Fruit fly (Drosophila melanogaster) whole organism, embryonic: ENCODE measurements around the gene CG13096.

Experiments used
- Ada2b ChIP-seq: fragments of 200-800 bp; sonication (Bioruptor generic); IDR thresholded peaks from 2 replicates; pipeline ENCODE4 v1.3.6; 2022; ENCODE audit warnings: missing biosample characterization, missing genetic modification characterization
- BEAF-32 ChIP-seq: fragments of 200-800 bp; sonication (Bioruptor generic); optimal IDR thresholded peaks from 3 replicates; lab custom pipeline; 2017; ENCODE audit warnings: missing biosample characterization, missing genetic modification characterization, mild to moderate bottlenecking, moderate library complexity, missing genetic modification reagents
- CG10431 ChIP-seq: fragments of 200-800 bp; sonication (Bioruptor generic); optimal IDR thresholded peaks from 3 replicates; lab custom pipeline; 2018; ENCODE audit warnings: missing biosample characterization, mild to moderate bottlenecking, missing genetic modification characterization
- CG1233 ChIP-seq: fragments of 200-800 bp; sonication (Bioruptor generic); optimal IDR thresholded peaks from 4 replicates; lab custom pipeline; 2018; ENCODE audit warnings: missing biosample characterization, mild to moderate bottlenecking, missing genetic modification characterization
- CG1647 ChIP-seq: fragments of 200-800 bp; sonication (Bioruptor generic); optimal IDR thresholded peaks from 3 replicates; lab custom pipeline; 2016; ENCODE audit warnings: missing biosample characterization, missing genetic modification characterization
- CG17361 ChIP-seq: fragments of 200-800 bp; sonication (Bioruptor generic); IDR thresholded peaks from 3 replicates; pipeline ENCODE4 v1.3.6; 2022; ENCODE audit warnings: missing biosample characterization, missing genetic modification characterization
- CG17802 ChIP-seq: fragments of 200-800 bp; sonication (Bioruptor generic); optimal IDR thresholded peaks from 2 replicates; lab custom pipeline; 2018; ENCODE audit warnings: missing biosample characterization, mild to moderate bottlenecking, missing genetic modification characterization, moderate library complexity
- CG1832 ChIP-seq: fragments of 200-800 bp; sonication (Bioruptor generic); optimal IDR thresholded peaks from 2 replicates; lab custom pipeline; 2017; ENCODE audit warnings: missing biosample characterization, mild to moderate bottlenecking, missing genetic modification characterization, inconsistent platforms
- CG18619 ChIP-seq: fragments of 200-800 bp; sonication (Bioruptor generic); optimal IDR thresholded peaks from 3 replicates; lab custom pipeline; 2017; ENCODE audit warnings: missing biosample characterization, mild to moderate bottlenecking, missing genetic modification characterization
- CG2120 ChIP-seq: fragments of 200-800 bp; sonication (Bioruptor generic); optimal IDR thresholded peaks from 3 replicates; lab custom pipeline; 2016; ENCODE audit warnings: missing biosample characterization, missing genetic modification characterization
- CG34422 ChIP-seq: fragments of 200-800 bp; sonication (Bioruptor generic); IDR thresholded peaks from 3 replicates; pipeline ENCODE4 v1.3.6; 2022; ENCODE audit warnings: missing biosample characterization, missing genetic modification characterization
- CG6689 ChIP-seq: fragments of 200-800 bp; sonication (Bioruptor generic); IDR thresholded peaks from 2 replicates; pipeline ENCODE4 v1.3.6; 2022; ENCODE audit warnings: missing biosample characterization, missing genetic modification characterization
- CG7372 ChIP-seq: fragments of 200-800 bp; sonication (Bioruptor generic); IDR thresholded peaks from 2 replicates; pipeline ENCODE4 v1.3.6; 2022; ENCODE audit warnings: missing biosample characterization, missing genetic modification characterization
- CG7745 ChIP-seq: fragments of 200-800 bp; sonication (Bioruptor generic); optimal IDR thresholded peaks from 2 replicates; lab custom pipeline; 2018; ENCODE audit warnings: missing biosample characterization, mild to moderate bottlenecking, missing genetic modification characterization, moderate library complexity
- CG8089 ChIP-seq: fragments of 200-800 bp; sonication (Bioruptor generic); optimal IDR thresholded peaks from 3 replicates; lab custom pipeline; 2016; ENCODE audit warnings: missing biosample characterization, missing genetic modification characterization
- CG8765 ChIP-seq: fragments of 200-800 bp; sonication (Bioruptor generic); IDR thresholded peaks from 2 replicates; pipeline ENCODE4 v1.3.6; 2022; ENCODE audit warnings: missing biosample characterization, missing genetic modification characterization
- CG8944 ChIP-seq: fragments of 200-800 bp; sonication (Bioruptor generic); optimal IDR thresholded peaks from 3 replicates; lab custom pipeline; 2016; ENCODE audit warnings: missing biosample characterization, missing genetic modification characterization
- CG9817 ChIP-seq: fragments of 200-800 bp; sonication (Bioruptor generic); optimal IDR thresholded peaks from 2 replicates; lab custom pipeline; 2018; ENCODE audit warnings: missing biosample characterization, mild to moderate bottlenecking, missing genetic modification characterization, moderate library complexity
- CrebB ChIP-seq: fragments of 200-800 bp; sonication (Bioruptor generic); optimal IDR thresholded peaks from 3 replicates; lab custom pipeline; 2018; ENCODE audit warnings: missing biosample characterization, mild to moderate bottlenecking, missing genetic modification characterization
- Dbx ChIP-seq: fragments of 200-800 bp; sonication (Bioruptor generic); IDR thresholded peaks from 3 replicates; pipeline ENCODE4 v1.3.6; 2022; ENCODE audit warnings: missing biosample characterization, missing genetic modification characterization
- Dfd ChIP-seq, 2 experiments: fragments of >200 bp; optimal IDR thresholded peaks; 2 replicates each; lab custom pipeline; 2017; ENCODE audit warnings: missing biosample characterization in 2 of 2, missing genetic modification characterization in 2 of 2
- Dip2 ChIP-seq: fragments of 200-800 bp; sonication (Bioruptor generic); IDR thresholded peaks from 2 replicates; pipeline ENCODE4 v1.3.6; 2022; ENCODE audit warnings: missing biosample characterization, missing genetic modification characterization
- Dll ChIP-seq: fragments of 200-800 bp; sonication (Bioruptor generic); IDR thresholded peaks from 4 replicates; pipeline ENCODE4 v1.3.6; 2022; ENCODE audit warnings: missing biosample characterization, missing genetic modification characterization; ENCODE audit not compliant: partially characterized antibody
- Ets97D ChIP-seq: fragments of 200-800 bp; sonication (Bioruptor generic); optimal IDR thresholded peaks from 3 replicates; lab custom pipeline; 2016; ENCODE audit warnings: missing biosample characterization, missing genetic modification characterization
- Hey ChIP-seq: fragments of 200-800 bp; sonication (Bioruptor generic); optimal IDR thresholded peaks from 3 replicates; lab custom pipeline; 2018; ENCODE audit warnings: missing biosample characterization, mild to moderate bottlenecking, missing genetic modification characterization
- Hmr ChIP-seq: fragments of 200-800 bp; sonication (Bioruptor generic); optimal IDR thresholded peaks from 3 replicates; lab custom pipeline; 2017; ENCODE audit warnings: mild to moderate bottlenecking, missing biosample characterization, missing genetic modification reagents, missing genetic modification characterization
- Jarid2 ChIP-seq: fragments of 200-800 bp; sonication (Bioruptor generic); optimal IDR thresholded peaks from 3 replicates; lab custom pipeline; 2017; ENCODE audit warnings: mild to moderate bottlenecking, missing biosample characterization, missing genetic modification reagents, missing genetic modification characterization
- Myb ChIP-seq: fragments of 200-800 bp; sonication (Bioruptor generic); optimal IDR thresholded peaks from 2 replicates; lab custom pipeline; 2016; ENCODE audit warnings: missing biosample characterization, missing genetic modification characterization
- Neu2 ChIP-seq: fragments of 200-800 bp; sonication (Bioruptor generic); optimal IDR thresholded peaks from 3 replicates; lab custom pipeline; 2016; ENCODE audit warnings: missing biosample characterization, missing genetic modification characterization, borderline replicate concordance
- Nf-YB ChIP-seq: fragments of 200-800 bp; sonication (Bioruptor generic); optimal IDR thresholded peaks from 3 replicates; lab custom pipeline; 2019; ENCODE audit warnings: missing biosample characterization, mild to moderate bottlenecking, missing genetic modification characterization, moderate library complexity
- Opbp ChIP-seq: fragments of 200-800 bp; sonication (Bioruptor generic); IDR thresholded peaks from 3 replicates; pipeline ENCODE4 v1.3.6; 2022; ENCODE audit warnings: missing biosample characterization, missing genetic modification characterization; ENCODE audit not compliant: partially characterized antibody
- Optix ChIP-seq: fragments of 200-800 bp; sonication (Bioruptor generic); IDR thresholded peaks from 3 replicates; pipeline ENCODE4 v1.3.6; 2022; ENCODE audit warnings: missing biosample characterization, missing genetic modification characterization
- Ptx1 ChIP-seq: fragments of 200-800 bp; sonication (Bioruptor generic); IDR thresholded peaks from 2 replicates; pipeline ENCODE4 v1.3.6; 2022; ENCODE audit warnings: missing biosample characterization, missing genetic modification characterization
- Ravus ChIP-seq: fragments of 200-800 bp; sonication (Bioruptor generic); IDR thresholded peaks from 2 replicates; pipeline ENCODE4 v1.3.6; 2022; ENCODE audit warnings: missing biosample characterization, missing genetic modification characterization
- Taf1 ChIP-seq: fragments of 200-800 bp; sonication (Bioruptor generic); IDR thresholded peaks from 2 replicates; pipeline ENCODE4 v1.3.6; 2022; ENCODE audit warnings: missing biosample characterization, missing genetic modification characterization
- ab ChIP-seq: fragments of 200-800 bp; sonication (Bioruptor generic); optimal IDR thresholded peaks from 2 replicates; lab custom pipeline; 2016; ENCODE audit warnings: missing biosample characterization, missing genetic modification characterization
- ase ChIP-seq: fragments of 200-800 bp; sonication (Bioruptor generic); IDR thresholded peaks from 3 replicates; pipeline ENCODE4 v1.3.6; 2022; ENCODE audit warnings: missing biosample characterization, missing genetic modification characterization
- ci ChIP-seq: fragments of 200-800 bp; sonication (Bioruptor generic); IDR thresholded peaks from 3 replicates; pipeline ENCODE4 v1.3.6; 2022; ENCODE audit warnings: missing biosample characterization, missing genetic modification characterization
- eyg ChIP-seq: fragments of 200-800 bp; sonication (Bioruptor generic); optimal IDR thresholded peaks from 3 replicates; lab custom pipeline; 2016; ENCODE audit warnings: missing biosample characterization, missing genetic modification characterization
- grau ChIP-seq: fragments of 200-800 bp; optimal IDR thresholded peaks from 3 replicates; lab custom pipeline; 2019; ENCODE audit warnings: missing biosample characterization, mild to moderate bottlenecking, missing genetic modification characterization, moderate library complexity
- hb ChIP-seq: fragments of 200-800 bp; sonication (Bioruptor generic); IDR thresholded peaks from 3 replicates; pipeline ENCODE4 v1.3.6; 2022; ENCODE audit warnings: missing biosample characterization, missing genetic modification characterization; ENCODE audit not compliant: partially characterized antibody
- kah ChIP-seq: fragments of 200-800 bp; sonication (Bioruptor generic); optimal IDR thresholded peaks from 2 replicates; lab custom pipeline; 2018; ENCODE audit warnings: missing biosample characterization, mild to moderate bottlenecking, missing genetic modification characterization
- mirr ChIP-seq: fragments of 200-800 bp; sonication (Bioruptor generic); optimal IDR thresholded peaks from 3 replicates; lab custom pipeline; 2018; ENCODE audit warnings: missing biosample characterization, mild to moderate bottlenecking, missing genetic modification characterization
- nau ChIP-seq: fragments of 200-800 bp; sonication (Bioruptor generic); optimal IDR thresholded peaks from 3 replicates; lab custom pipeline; 2017; ENCODE audit warnings: missing biosample characterization, mild to moderate bottlenecking, missing genetic modification characterization, missing genetic modification reagents
- prd ChIP-seq, 3 experiments: fragments of >200 bp in 2 of 3; fragments of 200-800 bp in 1 of 3; sonication (Bioruptor generic) in 1 of 3; optimal IDR thresholded peaks in 2 of 3; IDR thresholded peaks in 1 of 3; 2 replicates in 2 of 3; 3 replicates in 1 of 3; pipeline versions ENCODE4 v1.3.6 to Lab custom; 2017 to 2022; ENCODE audit warnings: missing biosample characterization in 1 of 3, missing genetic modification characterization in 1 of 3
- pros ChIP-seq: fragments of 200-800 bp; sonication (Bioruptor generic); optimal IDR thresholded peaks from 3 replicates; lab custom pipeline; 2019; ENCODE audit warnings: missing biosample characterization, mild to moderate bottlenecking, missing genetic modification characterization, moderate library complexity
- ranshi ChIP-seq: fragments of 200-800 bp; sonication (Bioruptor generic); IDR thresholded peaks from 2 replicates; pipeline ENCODE4 v1.3.6; 2022; ENCODE audit warnings: missing biosample characterization, missing genetic modification characterization
- salm ChIP-seq: fragments of 200-800 bp; sonication (Bioruptor generic); optimal IDR thresholded peaks from 2 replicates; lab custom pipeline; 2018; ENCODE audit warnings: missing biosample characterization, mild to moderate bottlenecking, missing genetic modification characterization
- shn ChIP-seq: fragments of 200-800 bp; sonication (Bioruptor generic); optimal IDR thresholded peaks from 3 replicates; lab custom pipeline; 2016; ENCODE audit warnings: missing biosample characterization, missing genetic modification characterization
- tll ChIP-seq, 2 experiments: fragments of 200-800 bp in 1 of 2; fragments of >200 bp in 1 of 2; sonication (Bioruptor generic) in 1 of 2; optimal IDR thresholded peaks; 2 replicates each; lab custom pipeline; 2017 to 2019; ENCODE audit warnings: missing biosample characterization in 2 of 2, missing genetic modification characterization in 2 of 2, mild to moderate bottlenecking in 1 of 2, moderate library complexity in 1 of 2
- unpg ChIP-seq: fragments of 200-800 bp; sonication (Bioruptor generic); optimal IDR thresholded peaks from 3 replicates; lab custom pipeline; 2018; ENCODE audit warnings: missing biosample characterization, mild to moderate bottlenecking, missing genetic modification characterization, moderate library complexity

The CG13096 gene

dm6 chr2L:8511723-8512122, at the start of gene CG13096 (continued):
- peak; percentile 52; the same call in 1 of the 3 replicates for TF ChIP-seq Dbx
- no peak for TF ChIP-seq CG7745
- TF ChIP-seq CG7372: no peak
- TF ChIP-seq shn (GFP tag; lab: Kevin White, UChicago): no peak
- TF ChIP-seq CG8765 (GFP tag; lab: Robert Waterston, UW): no peak
- no peak for TF ChIP-seq CG1832 (GFP tag; lab: Kevin White, UChicago)
- TF ChIP-seq CG10431 (GFP tag; lab: Kevin White, UChicago): no peak
- TF ChIP-seq Ets97D (GFP tag; lab: Kevin White, UChicago): peak; percentile 91
- TF ChIP-seq CG2120 (GFP tag; lab: Kevin White, UChicago): peak; percentile 48
- no peak for TF ChIP-seq Dip2 (GFP tag; lab: Robert Waterston, UW)
- no peak for TF ChIP-seq Hmr (GFP tag; lab: Kevin White, UChicago)
- peak; percentile 6 for TF ChIP-seq CrebB
- TF ChIP-seq ase (GFP tag; lab: Robert Waterston, UW): peak; percentile 25; the same call in 1 of the 3 replicates
- peak; percentile 98 for TF ChIP-seq Opbp (GFP tag; lab: Robert Waterston, UW)
- TF ChIP-seq CG8944 (GFP tag; lab: Kevin White, UChicago): no peak
- TF ChIP-seq CG6689 (GFP tag; lab: Robert Waterston, UW): no peak
- TF ChIP-seq CG1233 (GFP tag; lab: Kevin White, UChicago): no peak
- TF ChIP-seq prd (optimal IDR thresholded peaks at IDR 0.05; lab: Kevin White, UChicago): no peak
- no peak; the same call in 2 of the 3 replicates for TF ChIP-seq prd (GFP tag; IDR thresholded peaks at IDR 0.05; lab: Robert Waterston, UW)
- no peak for TF ChIP-seq eyg (GFP tag; lab: Kevin White, UChicago)
- peak; percentile 60 for TF ChIP-seq Nf-YB (GFP tag; lab: Kevin White, UChicago)
- peak; percentile 99 for TF ChIP-seq Dll (GFP tag; lab: Robert Waterston, UW)
- TF ChIP-seq hb (GFP tag; lab: Robert Waterston, UW): peak; percentile 98
- TF ChIP-seq Ptx1: no peak
- no peak for TF ChIP-seq Taf1 (GFP tag; lab: Robert Waterston, UW)
- no peak for TF ChIP-seq salm
- no peak for TF ChIP-seq Optix (GFP tag; lab: Robert Waterston, UW)
- TF ChIP-seq CG18619 (GFP tag; lab: Kevin White, UChicago): no peak
- no peak for TF ChIP-seq Ada2b (GFP tag; lab: Robert Waterston, UW)
- peak; percentile 99 for TF ChIP-seq Myb
- TF ChIP-seq unpg (GFP tag; lab: Kevin White, UChicago): no peak
- TF ChIP-seq Neu2 (GFP tag; lab: Kevin White, UChicago): no peak
- TF ChIP-seq, all 482 proteins: peak for 146

- TF ChIP-seq CG8089 (no peak), pros (GFP tag; lab: Kevin White, UChicago) (peak; percentile 94), ranshi (no peak), CG17802 (tag; lab: Kevin White, UChicago) (no peak), CG9817 (tag; lab: Kevin White, UChicago) (no peak), CG1233 (GFP tag; lab: Kevin White, UChicago) (no peak), CG17361 (GFP tag; lab: Robert Waterston, UW) (no peak), CG34422 (GFP tag; lab: Robert Waterston, UW) (no peak), Jarid2 (GFP tag; lab: Kevin White, UChicago) (no peak), CG1647 (GFP tag; lab: Kevin White, UChicago) (no peak), nau (GFP tag; lab: Kevin White, UChicago) (no peak), Hey (tag; lab: Kevin White, UChicago) (peak; percentile 35), Dfd (GFP tag; optimal IDR thresholded peaks at IDR 0.05; lab: Kevin White, UChicago) (no peak), ci (GFP tag; lab: Robert Waterston, UW) (no peak), kah (GFP tag; lab: Kevin White, UChicago) (no peak), grau (tag; lab: Kevin White, UChicago) (no peak), mirr (GFP tag; lab: Kevin White, UChicago) (no peak), BEAF-32 (no peak), Ravus (GFP tag; lab: Robert Waterston, UW) (no peak), ab (no peak), tll (GFP tag; optimal IDR thresholded peaks at IDR 0.05; lab: Kevin White, UChicago) (peak in 1 of 2 experiments; percentile 45)
Observed at dm6 chr2L:8556207-8556606, 44.5 kb upstream of the CG13096 start.
